Fruit fly (Drosophila melanogaster) whole organism: ENCODE measurements around the gene Doc2.

Source experiments
- CG8478 ChIP-seq: fragments of >200 bp; optimal IDR thresholded peaks from 2 replicates; lab custom pipeline; 2018; ENCODE audit warnings: inconsistent platforms
- Dll ChIP-seq: fragments of >200 bp; optimal IDR thresholded peaks from 2 replicates; lab custom pipeline; 2017
- EcR ChIP-seq, 2 experiments: fragments of >200 bp; optimal IDR thresholded peaks; 2 replicates each; lab custom pipeline; 2017; ENCODE audit warnings: missing biosample characterization in 2 of 2, missing genetic modification characterization in 2 of 2, missing genetic modification reagents in 2 of 2
- psq ChIP-seq: fragments of >200 bp; optimal IDR thresholded peaks from 2 replicates; lab custom pipeline; 2017
- usp ChIP-seq: fragments of >200 bp; optimal IDR thresholded peaks from 2 replicates; lab custom pipeline; 2017; ENCODE audit warnings: missing biosample characterization, missing genetic modification characterization, mixed read lengths

dm6 chr3L:8981495-8981894, 37.6 kb downstream of the Doc2 start, which contains the start of gene CG13314:
- no peak for TF ChIP-seq psq (lab: Kevin White, UChicago)
- no peak for TF ChIP-seq usp (GFP tag; lab: Kevin White, UChicago)
- TF ChIP-seq EcR (GFP tag; optimal IDR thresholded peaks at IDR 0.05; lab: Kevin White, UChicago), result no peak
- TF ChIP-seq Dll (lab: Kevin White, UChicago), result no peak
- TF ChIP-seq CG8478, result no peak
